Fruit fly (Drosophila melanogaster): ENCODE measurements around the gene Gnpnat.

Gnpnat gene

DNA sequence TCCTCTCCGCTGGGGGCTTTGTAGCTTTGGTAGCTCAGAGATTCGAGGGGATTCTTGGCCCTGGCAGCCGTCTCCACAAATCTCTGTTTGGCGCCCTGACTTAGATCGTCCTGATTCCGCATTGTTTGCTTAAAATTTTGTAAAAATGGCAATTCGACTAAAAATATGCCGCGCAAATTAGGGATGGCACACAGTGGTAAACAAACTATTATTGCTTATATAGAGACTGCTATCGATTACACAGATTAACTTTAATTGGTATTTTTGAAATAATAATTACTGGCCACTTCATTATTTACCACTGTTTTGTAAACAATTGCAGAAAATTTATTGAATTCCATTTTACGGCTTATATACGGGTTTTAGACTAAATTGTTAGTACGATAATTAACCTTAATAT, 13.3 kb upstream of the Gnpnat start, which contains the start of the genes Naa40 and CG18731 (continued):
- TF ChIP-seq CG11085 (GFP tag; IDR thresholded peaks at IDR 0.05) (no peak), CG18764 (GFP tag; optimal IDR thresholded peaks at IDR 0.05) (no peak), CG7987 (GFP tag; optimal IDR thresholded peaks at IDR 0.05) (no peak), Side (GFP tag; optimal IDR thresholded peaks at IDR 0.05) (no peak), luna (GFP tag; optimal IDR thresholded peaks at IDR 0.05) (no peak), CG12391 (tag; optimal IDR thresholded peaks at IDR 0.05) (no peak), Xrp1 (GFP tag; IDR thresholded peaks at IDR 0.05) (no peak), Lhr (GFP tag; optimal IDR thresholded peaks at IDR 0.05) (peak; percentile 44), MESR4 (GFP tag; optimal IDR thresholded peaks at IDR 0.05) (no peak), Ssrp (tag; optimal IDR thresholded peaks at IDR 0.05) (no peak), CG31365 (tag; optimal IDR thresholded peaks at IDR 0.05) (no peak), CG17361 (GFP tag; IDR thresholded peaks at IDR 0.05) (no peak), dpn (GFP tag; optimal IDR thresholded peaks at IDR 0.05) (no peak), PHDP (tag; optimal IDR thresholded peaks at IDR 0.05) (no peak), Nf-YA (GFP tag; IDR thresholded peaks at IDR 0.05) (no peak), bowl (GFP tag; IDR thresholded peaks at IDR 0.05) (no peak), org-1 (GFP tag; optimal IDR thresholded peaks at IDR 0.05) (no peak), CG14014 (GFP tag; IDR thresholded peaks at IDR 0.05) (no peak), fd3F (GFP tag; optimal IDR thresholded peaks at IDR 0.05) (no peak), Optix (GFP tag; IDR thresholded peaks at IDR 0.05) (no peak), Hr3 (GFP tag; optimal IDR thresholded peaks at IDR 0.05) (no peak), CG17568 (GFP tag; optimal IDR thresholded peaks at IDR 0.05) (no peak), TFAM (GFP tag; optimal IDR thresholded peaks at IDR 0.05) (no peak), CG15696 (tag; optimal IDR thresholded peaks at IDR 0.05) (no peak), en (GFP tag; optimal IDR thresholded peaks at IDR 0.05) (no peak), CG16815 (GFP tag; optimal IDR thresholded peaks at IDR 0.05) (no peak), yki (optimal IDR thresholded peaks at IDR 0.05) (no peak), CG8281 (tag; optimal IDR thresholded peaks at IDR 0.05) (no peak), CG10274 (GFP tag; optimal IDR thresholded peaks at IDR 0.05) (no peak), CG9609 (GFP tag; optimal IDR thresholded peaks at IDR 0.05) (no peak), CG8944 (GFP tag; optimal IDR thresholded peaks at IDR 0.05) (no peak), mam (GFP tag; optimal IDR thresholded peaks at IDR 0.05) (no peak), Six4 (GFP tag; optimal IDR thresholded peaks at IDR 0.05) (no peak), Taf1 (GFP tag; IDR thresholded peaks at IDR 0.05) (no peak), CG31224 (GFP tag; IDR thresholded peaks at IDR 0.05) (no peak), exex (tag; optimal IDR thresholded peaks at IDR 0.05) (no peak), Nf-YB (GFP tag; optimal IDR thresholded peaks at IDR 0.05) (no peak), CG4617 (GFP tag; optimal IDR thresholded peaks at IDR 0.05; ENCODE audit: borderline replicate concordance) (peak; percentile 25), croc (GFP tag; conservative IDR thresholded peaks at IDR 0.05) (no peak), CG10267 (tag; optimal IDR thresholded peaks at IDR 0.05) (no peak), CG8765 (GFP tag; IDR thresholded peaks at IDR 0.05) (no peak), E2f2 (GFP tag; IDR thresholded peaks at IDR 0.05) (peak; percentile 88), E2f1 (GFP tag; IDR thresholded peaks at IDR 0.05) (peak; percentile 73), otp (GFP tag; IDR thresholded peaks at IDR 0.05) (no peak), sisA (GFP tag; IDR thresholded peaks at IDR 0.05) (no peak), CG4707 (GFP tag; optimal IDR thresholded peaks at IDR 0.05) (no peak), CG12104 (GFP tag; optimal IDR thresholded peaks at IDR 0.05) (no peak), CG9797 (GFP tag; optimal IDR thresholded peaks at IDR 0.05) (peak; percentile 42), chn (GFP tag; optimal IDR thresholded peaks at IDR 0.05) (no peak), trh (GFP tag; optimal IDR thresholded peaks at IDR 0.05) (no peak), CG13624 (GFP tag; optimal IDR thresholded peaks at IDR 0.05) (peak; percentile 3), CG12769 (tag; optimal IDR thresholded peaks at IDR 0.05) (no peak), eve (GFP tag; optimal IDR thresholded peaks at IDR 0.05) (no peak)
